Worm (Caenorhabditis elegans) whole organism, mixed stage, embryonic: ENCODE data around the gene D2024.18.
"Not testable (repeated sequence)": the region's sequence is repeated elsewhere in the genome, so short reads cannot be mapped to it uniquely, and the experiment has no call there.

Experiments used
- M03D4.4 ChIP-seq: sonication (generic microtip); optimal IDR thresholded peaks from 2 replicates; lab custom pipeline; 2017; ENCODE audit warnings: mild to moderate bottlenecking, missing genetic modification characterization, missing compliant biosample characterization
- bed-3 ChIP-seq: fragments of 200-800 bp; sonication (Bioruptor generic); optimal IDR thresholded peaks from 3 replicates; lab custom pipeline; 2018; ENCODE audit warnings: mild to moderate bottlenecking, missing genetic modification characterization, moderate library complexity, missing compliant biosample characterization
- blmp-1 ChIP-seq: fragments of 150-350 bp; optimal IDR thresholded peaks from 2 replicates; lab custom pipeline; 2014; ENCODE audit warnings: missing biosample characterization, missing genetic modification characterization
- ceh-39 ChIP-seq: fragments of 150-350 bp; optimal IDR thresholded peaks from 2 replicates; lab custom pipeline; 2014; ENCODE audit warnings: missing biosample characterization, missing genetic modification characterization
- ceh-43 ChIP-seq: fragments of 200-800 bp; sonication (Bioruptor generic); optimal IDR thresholded peaks from 2 replicates; lab custom pipeline; 2018; ENCODE audit warnings: mild to moderate bottlenecking, missing genetic modification characterization, moderate library complexity, missing compliant biosample characterization
- ceh-83 ChIP-seq: fragments of 200-800 bp; sonication (Bioruptor generic); optimal IDR thresholded peaks from 2 replicates; lab custom pipeline; 2018; ENCODE audit warnings: mild to moderate bottlenecking, missing genetic modification characterization, missing compliant biosample characterization
- ces-1 ChIP-seq: fragments of 150-350 bp; optimal IDR thresholded peaks from 2 replicates; lab custom pipeline; 2014; ENCODE audit warnings: missing biosample characterization, missing genetic modification reagents, missing genetic modification characterization
- cnd-1 ChIP-seq: fragments of 200-800 bp; sonication (Bioruptor generic); optimal IDR thresholded peaks from 2 replicates; lab custom pipeline; 2018; ENCODE audit warnings: mild to moderate bottlenecking, missing genetic modification characterization, missing compliant biosample characterization
- drap-1 ChIP-seq: fragments of 200-800 bp; sonication (Bioruptor generic); optimal IDR thresholded peaks from 3 replicates; lab custom pipeline; 2018; ENCODE audit warnings: mild to moderate bottlenecking, missing genetic modification characterization, missing compliant biosample characterization
- hlh-1 ChIP-seq: fragments of 150-350 bp; optimal IDR thresholded peaks from 2 replicates; lab custom pipeline; 2014; ENCODE audit warnings: missing biosample characterization, missing genetic modification reagents, missing genetic modification characterization
- lin-13 ChIP-seq: fragments of 150-350 bp; optimal IDR thresholded peaks from 2 replicates; lab custom pipeline; 2014; ENCODE audit warnings: missing biosample characterization, missing genetic modification characterization
- lin-32 ChIP-seq: fragments of 200-800 bp; sonication (Bioruptor generic); optimal IDR thresholded peaks from 2 replicates; lab custom pipeline; 2018; ENCODE audit warnings: mild to moderate bottlenecking, missing genetic modification characterization, missing compliant biosample characterization
- lsy-2 ChIP-seq: fragments of 150-350 bp; optimal IDR thresholded peaks from 2 replicates; lab custom pipeline; 2014; ENCODE audit warnings: missing biosample characterization, missing genetic modification characterization
- mab-5 ChIP-seq: fragments of 150-350 bp; optimal IDR thresholded peaks from 2 replicates; lab custom pipeline; 2014; ENCODE audit warnings: missing biosample characterization, missing genetic modification characterization
- mep-1 ChIP-seq: fragments of 150-350 bp; optimal IDR thresholded peaks from 2 replicates; lab custom pipeline; 2017; ENCODE audit warnings: missing biosample characterization, missing genetic modification reagents, missing genetic modification characterization, inconsistent platforms
- nhr-12 ChIP-seq: fragments of 150-350 bp; optimal IDR thresholded peaks from 2 replicates; lab custom pipeline; 2014; ENCODE audit warnings: missing biosample characterization, missing genetic modification characterization
- nhr-2 ChIP-seq: fragments of 150-350 bp; optimal IDR thresholded peaks from 2 replicates; lab custom pipeline; 2014; ENCODE audit warnings: missing biosample characterization, missing genetic modification characterization
- nhr-237 ChIP-seq: fragments of 150-350 bp; optimal IDR thresholded peaks from 2 replicates; lab custom pipeline; 2014; ENCODE audit warnings: missing biosample characterization, missing genetic modification characterization
- nhr-28 ChIP-seq: fragments of 150-350 bp; optimal IDR thresholded peaks from 2 replicates; lab custom pipeline; 2014; ENCODE audit warnings: missing biosample characterization, missing genetic modification characterization
- nhr-76 ChIP-seq: sonication (generic microtip); optimal IDR thresholded peaks from 2 replicates; lab custom pipeline; 2017; ENCODE audit warnings: missing biosample characterization, missing genetic modification characterization
- pha-4 ChIP-seq: fragments of 150-350 bp; optimal IDR thresholded peaks from 2 replicates; lab custom pipeline; 2018; ENCODE audit warnings: missing biosample characterization, missing genetic modification reagents, missing genetic modification characterization
- snpc-4 ChIP-seq: fragments of 150-350 bp; optimal IDR thresholded peaks from 2 replicates; lab custom pipeline; 2014; ENCODE audit warnings: missing biosample characterization, missing genetic modification characterization
- sptf-1 ChIP-seq: sonication (generic microtip); optimal IDR thresholded peaks from 2 replicates; lab custom pipeline; 2017; ENCODE audit warnings: mild to moderate bottlenecking, missing genetic modification characterization, moderate library complexity, missing compliant biosample characterization
- tbx-8 ChIP-seq: fragments of 200-800 bp; sonication (Bioruptor generic); optimal IDR thresholded peaks from 2 replicates; lab custom pipeline; 2018; ENCODE audit warnings: mild to moderate bottlenecking, missing genetic modification characterization, moderate library complexity, missing compliant biosample characterization
- unc-39 ChIP-seq: fragments of 150-350 bp; optimal IDR thresholded peaks from 2 replicates; lab custom pipeline; 2014; ENCODE audit warnings: missing biosample characterization, missing genetic modification characterization
- unc-62 ChIP-seq: fragments of 150-350 bp; optimal IDR thresholded peaks from 2 replicates; lab custom pipeline; 2014; ENCODE audit warnings: missing biosample characterization, missing genetic modification reagents, missing genetic modification characterization
- zip-8 ChIP-seq: fragments of 150-350 bp; optimal IDR thresholded peaks from 2 replicates; lab custom pipeline; 2014; ENCODE audit warnings: missing biosample characterization, missing genetic modification characterization
- ztf-11 ChIP-seq: fragments of 150-350 bp; optimal IDR thresholded peaks from 2 replicates; lab custom pipeline; 2014; ENCODE audit warnings: missing biosample characterization, missing genetic modification characterization

The D2024.18 gene

ce11 chrIV:7240564-7240963 lies 9.7 kb upstream of the D2024.18 start:
- TF ChIP-seq cnd-1 (tag; lab: Kevin White, UChicago) = no peak
- TF ChIP-seq M03D4.4 = no peak
- TF ChIP-seq ztf-11 (tag; lab: Kevin White, UChicago) = no peak
- TF ChIP-seq hlh-1 (tag; lab: Kevin White, UChicago) = no peak
- peak; percentile 36 for TF ChIP-seq ceh-83 (GFP tag; lab: Kevin White, UChicago)
- no peak for TF ChIP-seq nhr-76 (tag; lab: Kevin White, UChicago)
- TF ChIP-seq, all 35 proteins: peak for 1

ce11 chrIV:7242220-7242789 lies 8.0 kb upstream of the D2024.18 start, which contains the start of gene gstk-2:
Gene gstk-2, minus strand, starts transcription at chrIV:7242270.
- TF ChIP-seq drap-1 (GFP tag; lab: Kevin White, UChicago) = no peak
- no peak for TF ChIP-seq mab-5 (tag; lab: Kevin White, UChicago)
- no peak for TF ChIP-seq zip-8
- peak; percentile 35 for TF ChIP-seq hlh-1 (tag; lab: Kevin White, UChicago)
- no peak for TF ChIP-seq lin-32
- TF ChIP-seq, all 35 proteins: peak for 1

DNA sequence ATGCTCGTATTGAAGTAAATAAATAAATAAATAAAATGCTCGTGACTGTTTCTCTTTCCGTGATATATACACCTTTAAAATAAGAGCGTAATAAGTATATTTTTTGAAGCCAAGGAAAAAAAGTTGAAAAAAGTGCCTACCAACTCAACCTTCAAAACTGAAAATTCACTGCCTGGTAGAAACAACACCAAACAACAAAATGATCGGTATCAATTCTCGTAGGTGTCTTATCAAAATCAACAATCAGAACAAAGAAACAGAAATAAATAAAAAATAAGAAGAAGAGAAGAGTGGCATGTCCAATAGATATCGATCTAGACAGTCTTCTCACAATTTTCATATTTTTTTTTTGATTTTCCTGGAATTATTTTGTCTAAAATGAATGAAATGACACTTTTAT lies 6.3 kb upstream of the D2024.18 start, which contains the start of gene afmd-1:
Gene afmd-1 (plus strand): TSS at position 316 of the 400 bp plus-strand sequence.
- TF ChIP-seq lsy-2 (tag; lab: Kevin White, UChicago) = no peak
- TF ChIP-seq nhr-2 (tag; lab: Kevin White, UChicago) = no peak
- no peak for TF ChIP-seq ztf-11 (tag; lab: Kevin White, UChicago)
- TF ChIP-seq ceh-43 (GFP tag; lab: Kevin White, UChicago) = no peak
- TF ChIP-seq nhr-12 (tag; lab: Kevin White, UChicago) = no peak
- no peak for TF ChIP-seq hlh-1 (tag; lab: Kevin White, UChicago)
- no peak for TF ChIP-seq sptf-1 (tag; lab: Kevin White, UChicago)
- TF ChIP-seq unc-39 (tag; lab: Kevin White, UChicago) = no peak
- no peak for TF ChIP-seq ceh-39 (tag; lab: Kevin White, UChicago)
- TF ChIP-seq nhr-237 = no peak
- TF ChIP-seq mab-5 (tag; lab: Kevin White, UChicago) = no peak
- no peak for TF ChIP-seq snpc-4 (tag; lab: Kevin White, UChicago)
- no peak for TF ChIP-seq blmp-1 (tag; lab: Kevin White, UChicago)

- no peak for TF ChIP-seq nhr-28
- TF ChIP-seq unc-39 (tag; lab: Kevin White, UChicago) = no peak
- no peak for TF ChIP-seq ceh-43 (GFP tag; lab: Kevin White, UChicago)
- TF ChIP-seq lin-13 (tag; lab: Kevin White, UChicago) = no peak
- TF ChIP-seq lsy-2 (tag; lab: Kevin White, UChicago) = no peak
- no peak for TF ChIP-seq mep-1 (tag; lab: Kevin White, UChicago)
- TF ChIP-seq mab-5 (tag; lab: Kevin White, UChicago) = no peak
- no peak for TF ChIP-seq ztf-11 (tag; lab: Kevin White, UChicago)
- no peak for TF ChIP-seq hlh-1 (tag; lab: Kevin White, UChicago)
- no peak for TF ChIP-seq M03D4.4
- no peak for TF ChIP-seq unc-62 (GFP tag; lab: Kevin White, UChicago)
- TF ChIP-seq drap-1 (GFP tag; lab: Kevin White, UChicago) = no peak
- TF ChIP-seq lin-32 = no peak
- no peak for TF ChIP-seq cnd-1 (tag; lab: Kevin White, UChicago)
- TF ChIP-seq tbx-8 (GFP tag; lab: Kevin White, UChicago) = no peak
- no peak for TF ChIP-seq pha-4 (tag; lab: Kevin White, UChicago)
- no peak for TF ChIP-seq blmp-1 (tag; lab: Kevin White, UChicago)
- no peak for TF ChIP-seq bed-3
- TF ChIP-seq snpc-4 (tag; lab: Kevin White, UChicago) = no peak
- TF ChIP-seq ces-1 = no peak
Measured at ce11 chrIV:7245592-7245991, 4.7 kb upstream of the D2024.18 start.

- no peak for TF ChIP-seq nhr-76 (tag; lab: Kevin White, UChicago)
Measured at ce11 chrIV:7246553-7246952, 3.7 kb upstream of the D2024.18 start, which contains the start of gene col-114. Gene col-114, minus strand, starts transcription at chrIV:7246653.

DNA sequence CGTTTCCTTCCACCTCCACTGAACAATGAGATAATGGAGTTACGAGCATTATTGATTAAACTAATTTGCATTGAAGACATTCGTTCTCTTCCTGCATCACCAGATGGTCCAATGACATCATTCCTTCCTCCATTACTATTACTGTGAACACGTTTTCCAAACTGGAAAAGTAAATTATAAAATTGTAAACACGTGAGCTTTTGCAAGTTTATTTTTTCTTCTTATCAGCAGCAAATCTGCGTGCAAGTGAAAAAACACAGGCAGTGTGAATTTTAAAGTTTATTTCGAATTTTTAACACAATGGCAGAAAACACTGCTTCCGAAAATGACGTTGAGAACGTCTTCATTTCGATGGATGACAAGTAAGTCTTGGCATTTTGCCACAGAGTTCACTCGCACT lies 3.0 kb upstream of the D2024.18 start, which contains the start of gene D2024.1:
Gene D2024.1 (plus strand): TSS at position 301 of the 400 bp plus-strand sequence.
- TF ChIP-seq unc-62 (GFP tag; lab: Kevin White, UChicago); pha-4 (tag; lab: Kevin White, UChicago); zip-8: not testable (repeated sequence)
